Worm (Caenorhabditis elegans): ENCODE measurements around the gene F31A3.3.

Gene F31A3.3

ce11 chrX:17505547-17506181, 28.2 kb downstream of the F31A3.3 start (continued):
- TF ChIP-seq Y5F2A.4 (GFP tag; optimal IDR thresholded peaks at IDR 0.05): no peak
- peak; percentile 76 for TF ChIP-seq lin-1 (GFP tag; IDR thresholded peaks at IDR 0.05)
- TF ChIP-seq F44E2.7 (GFP tag; IDR thresholded peaks at IDR 0.05): no peak
- peak; percentile 93 to 94 for TF ChIP-seq mdl-1 (tag; optimal IDR thresholded peaks at IDR 0.05)
- no peak for TF ChIP-seq zfp-3 (GFP tag; conservative IDR thresholded peaks at IDR 0.05)
- no peak for TF ChIP-seq snpc-4 (tag; optimal IDR thresholded peaks at IDR 0.05)
- TF ChIP-seq daf-16 (GFP tag; optimal IDR thresholded peaks at IDR 0.05): peak; percentile 19 to 86
- peak; percentile 73 for TF ChIP-seq daf-16 (tag; optimal IDR thresholded peaks at IDR 0.05)
- TF ChIP-seq hlh-11 (tag; optimal IDR thresholded peaks at IDR 0.05): peak; percentile 97
- peak; percentile 85 for TF ChIP-seq hlh-30 (tag; optimal IDR thresholded peaks at IDR 0.05; ENCODE audit: insufficient read depth)
- TF ChIP-seq spr-3 (GFP tag; optimal IDR thresholded peaks at IDR 0.05): no peak
- peak; percentile 59 for TF ChIP-seq nhr-102 (tag; optimal IDR thresholded peaks at IDR 0.05)
- peak; percentile 27 for TF ChIP-seq F37D6.2 (tag; optimal IDR thresholded peaks at IDR 0.05)
- TF ChIP-seq fos-1 (tag; optimal IDR thresholded peaks at IDR 0.05): peak; percentile 53
- no peak for TF ChIP-seq zfp-2 (tag; optimal IDR thresholded peaks at IDR 0.05)
- TF ChIP-seq nhr-6 (tag; optimal IDR thresholded peaks at IDR 0.05): peak; percentile 26
- TF ChIP-seq arid-1 (GFP tag; conservative IDR thresholded peaks at IDR 0.05): no peak; the same call in 1 of the 2 replicates
- TF ChIP-seq vab-7 (GFP tag; IDR thresholded peaks at IDR 0.05): no peak
- TF ChIP-seq ctbp-1 (GFP tag; IDR thresholded peaks at IDR 0.05): no peak
- peak; percentile 52 for TF ChIP-seq ces-1 (GFP tag; optimal IDR thresholded peaks at IDR 0.05)
- no peak for TF ChIP-seq php-3 (GFP tag; IDR thresholded peaks at IDR 0.05)
- TF ChIP-seq ceh-44 (GFP tag; IDR thresholded peaks at IDR 0.05): no peak
- no peak for TF ChIP-seq ceh-28 (tag; optimal IDR thresholded peaks at IDR 0.05)
- TF ChIP-seq mes-2 (tag; optimal IDR thresholded peaks at IDR 0.05; ENCODE audit: poor library complexity, severe bottlenecking): peak; percentile 66
- no peak for TF ChIP-seq lir-3 (tag; optimal IDR thresholded peaks at IDR 0.05)
- TF ChIP-seq F49E8.2 (tag; optimal IDR thresholded peaks at IDR 0.05; ENCODE audit: borderline replicate concordance): no peak
- no peak for TF ChIP-seq T26A8.4 (GFP tag; IDR thresholded peaks at IDR 0.05)
- peak; percentile 1 for TF ChIP-seq dpl-1 (GFP tag; optimal IDR thresholded peaks at IDR 0.05)
- TF ChIP-seq unc-130 (GFP tag; optimal IDR thresholded peaks at IDR 0.05): no peak
- TF ChIP-seq nhr-111 (GFP tag; optimal IDR thresholded peaks at IDR 0.05): no peak
- peak in 1 of 2 experiments; percentile 67 for TF ChIP-seq hif-1 (tag; optimal IDR thresholded peaks at IDR 0.05)
- TF ChIP-seq fkh-10 (GFP tag; optimal IDR thresholded peaks at IDR 0.05): peak; percentile 63
- TF ChIP-seq zip-2 (tag; optimal IDR thresholded peaks at IDR 0.05): no peak
- TF ChIP-seq mxl-3 (GFP tag; optimal IDR thresholded peaks at IDR 0.05): peak; percentile 96
- TF ChIP-seq sdz-12 (GFP tag; optimal IDR thresholded peaks at IDR 0.05): no peak
- TF ChIP-seq ceh-62 (tag; optimal IDR thresholded peaks at IDR 0.05): no peak

- TF ChIP-seq dve-1 (tag; optimal IDR thresholded peaks at IDR 0.05; ENCODE audit: insufficient read depth) (peak; percentile 44), lsy-2 (tag; optimal IDR thresholded peaks at IDR 0.05) (no peak), spr-3 (GFP tag; optimal IDR thresholded peaks at IDR 0.05) (no peak), nhr-77 (tag; optimal IDR thresholded peaks at IDR 0.05) (peak; percentile 25), duxl-1 (tag; optimal IDR thresholded peaks at IDR 0.05; ENCODE audit: poor library complexity) (no peak), pqm-1 (tag; optimal IDR thresholded peaks at IDR 0.05) (peak; percentile 9), gei-8 (GFP tag; optimal IDR thresholded peaks at IDR 0.05) (no peak), cey-2 (tag; optimal IDR thresholded peaks at IDR 0.05; ENCODE audit: borderline replicate concordance, insufficient read depth) (no peak), nhr-11 (tag; optimal IDR thresholded peaks at IDR 0.05) (peak; percentile 53), lim-7 (GFP tag; IDR thresholded peaks at IDR 0.05) (no peak), F37D6.2 (tag; optimal IDR thresholded peaks at IDR 0.05) (no peak), hlh-30 (tag; optimal IDR thresholded peaks at IDR 0.05; ENCODE audit: insufficient read depth) (no peak), hif-1 (tag; optimal IDR thresholded peaks at IDR 0.05) (no peak), set-16 (GFP tag; IDR thresholded peaks at IDR 0.05) (no peak), ZK337.2 (GFP tag; IDR thresholded peaks at IDR 0.05) (no peak), unc-130 (GFP tag; optimal IDR thresholded peaks at IDR 0.05) (no peak), nhr-76 (tag; optimal IDR thresholded peaks at IDR 0.05) (no peak), lir-3 (tag; optimal IDR thresholded peaks at IDR 0.05) (no peak), mxl-3 (GFP tag; optimal IDR thresholded peaks at IDR 0.05) (no peak), dmd-8 (GFP tag; IDR thresholded peaks at IDR 0.05) (no peak), dmd-6 (GFP tag; IDR thresholded peaks at IDR 0.05) (peak; percentile 66)
Observed at ce11 chrX:17504447-17504846, 29.4 kb downstream of the F31A3.3 start.
